Fruit fly (Drosophila melanogaster) ovary, adult (tissue): ENCODE results near the gene mahe.

ENCODE experiments used
- CG17801 ChIP-seq: fragments of 200-800 bp; optimal IDR thresholded peaks from 2 replicates; lab custom pipeline; 2019; ENCODE audit warnings: missing biosample characterization, mild to moderate bottlenecking, missing genetic modification characterization, moderate library complexity; ENCODE audit not compliant: partially characterized antibody

mahe gene

DNA sequence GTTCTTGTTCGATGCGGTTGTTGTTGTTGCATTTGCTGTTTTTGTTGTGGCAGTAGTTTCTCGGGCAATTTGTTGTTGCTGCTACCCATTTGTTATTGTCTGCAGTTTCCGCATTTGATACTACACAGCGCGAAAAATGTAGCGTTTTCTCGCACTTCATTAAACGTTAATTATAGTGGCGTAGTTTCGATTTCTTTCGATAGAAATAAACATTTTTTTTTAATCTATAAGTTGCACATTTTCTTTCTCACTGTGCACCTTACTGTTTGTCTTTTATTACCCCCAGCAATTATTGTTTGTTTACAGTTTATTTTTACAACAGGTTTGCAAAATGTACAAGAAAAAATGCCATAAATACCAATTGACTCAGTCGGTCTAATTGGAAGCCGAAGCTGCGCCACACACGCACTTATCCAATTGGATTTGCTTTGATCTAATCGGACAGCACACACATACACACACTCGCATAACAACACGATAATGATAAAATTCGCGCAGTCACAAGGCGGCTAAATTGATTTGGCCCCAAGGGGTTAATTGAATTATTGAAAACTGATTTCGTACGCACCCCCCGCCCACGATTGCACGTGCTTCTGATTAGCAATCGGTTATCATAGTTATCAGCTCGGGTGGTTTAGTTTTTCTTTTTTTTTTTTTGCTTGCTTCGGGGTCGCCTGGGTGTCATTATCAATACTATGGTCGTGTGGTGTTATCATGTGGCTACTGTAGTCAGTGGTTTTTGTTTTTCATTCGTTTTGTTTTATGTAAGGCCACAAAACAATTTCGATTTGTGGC lies 34.8 kb upstream of the mahe start:
- TF ChIP-seq CG17801, result no peak

DNA sequence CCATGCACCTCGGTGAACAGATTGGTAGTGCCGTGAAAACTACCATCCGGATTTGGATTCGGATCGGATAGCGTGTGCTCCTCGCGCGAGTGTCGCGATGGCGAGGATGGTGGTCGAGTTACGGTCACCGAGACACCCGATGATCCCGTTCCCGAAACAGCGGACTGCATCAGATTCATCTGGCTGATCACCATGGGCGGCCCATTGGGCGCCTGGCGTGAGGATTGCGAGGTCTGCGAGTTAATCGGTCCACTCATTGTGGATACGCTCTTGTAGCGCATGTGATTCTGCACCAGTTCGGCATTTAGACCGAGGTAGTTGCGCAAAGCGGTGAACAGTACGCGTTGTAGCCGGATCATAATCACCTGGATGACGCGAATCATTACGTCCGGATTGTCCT lies 32.5 kb upstream of the mahe start, which contains the start of gene sn:
TSS of gene sn (plus strand) at position 301 of the 400 bp plus-strand sequence.
- no peak for TF ChIP-seq CG17801

DNA sequence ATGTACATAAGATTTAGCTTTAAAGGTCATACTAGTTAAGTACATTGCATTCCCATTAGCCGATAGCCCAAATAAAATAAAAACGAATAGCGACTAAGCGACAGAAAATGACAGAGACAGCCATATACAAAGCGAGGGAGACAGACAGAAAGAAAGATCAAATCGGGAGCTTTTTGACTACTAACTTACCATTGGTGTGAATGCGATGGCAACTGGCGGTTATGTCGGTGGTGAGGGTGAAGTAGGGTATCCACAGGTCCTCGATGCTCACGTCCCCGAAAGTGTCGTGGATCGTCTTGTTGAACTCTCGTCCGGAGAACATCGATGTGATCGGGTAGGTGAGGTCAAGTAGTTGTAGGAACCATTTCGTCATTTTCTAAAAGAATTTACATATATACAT lies 29.8 kb upstream of the mahe start:
- no peak for TF ChIP-seq CG17801

DNA sequence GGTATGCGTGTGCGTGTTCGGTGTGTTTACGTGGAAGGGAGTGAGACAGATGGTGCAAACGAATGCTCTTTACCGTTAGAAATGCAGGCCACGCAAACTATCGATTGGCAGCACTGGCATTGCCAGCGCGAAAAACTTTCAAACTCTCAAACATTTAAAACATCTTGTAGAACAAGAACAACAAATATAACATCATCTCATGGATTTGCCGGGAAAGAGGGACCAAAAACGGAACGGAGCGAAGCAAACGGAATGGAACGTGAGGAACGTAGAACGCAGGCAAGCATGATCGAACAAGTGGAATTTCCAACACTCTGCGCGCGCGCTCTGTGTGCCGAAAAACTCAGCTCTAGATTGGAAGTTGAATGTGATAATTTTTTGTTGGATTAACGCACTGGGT lies 28.3 kb upstream of the mahe start:
- no peak for TF ChIP-seq CG17801

- TF ChIP-seq CG17801, result no peak
Measured at dm6 chrX:7959025-7959424, 27.8 kb upstream of the mahe start.

dm6 chrX:7955890-7956289 lies 24.7 kb upstream of the mahe start, which contains the start of the genes CG15332 and CG15330:
TSS of gene CG15332 (minus strand) at chrX:7955990.
TSS of gene CG15330 (plus strand) at chrX:7956064.
- TF ChIP-seq CG17801, result no peak

dm6 chrX:7946858-7947313 lies 15.7 kb upstream of the mahe start, which contains the start of gene orion:
TSS of gene orion (minus strand) at chrX:7946908.
- peak; percentile 90 for TF ChIP-seq CG17801

dm6 chrX:7944772-7945722 lies 13.9 kb upstream of the mahe start:
- peak; percentile 48 for TF ChIP-seq CG17801

dm6 chrX:7944151-7944713 lies 13.1 kb upstream of the mahe start:
- TF ChIP-seq CG17801, result no peak

DNA sequence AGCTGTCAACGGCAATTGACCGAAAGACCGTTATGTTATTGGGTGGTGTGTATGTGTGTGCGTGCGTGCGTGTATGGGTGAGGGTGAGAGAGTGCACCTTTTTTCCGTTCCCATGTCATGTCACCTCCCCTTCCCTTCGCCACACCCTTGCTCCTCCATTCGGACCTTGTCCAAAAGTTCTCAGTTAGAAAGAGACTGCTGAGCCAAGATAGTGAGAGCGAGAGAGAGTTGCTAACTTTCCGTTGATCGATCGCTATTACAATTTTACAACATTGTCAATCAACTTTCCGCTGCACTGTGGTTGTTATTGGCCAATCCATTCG lies 7.3 kb upstream of the mahe start:
- no peak for TF ChIP-seq CG17801

DNA sequence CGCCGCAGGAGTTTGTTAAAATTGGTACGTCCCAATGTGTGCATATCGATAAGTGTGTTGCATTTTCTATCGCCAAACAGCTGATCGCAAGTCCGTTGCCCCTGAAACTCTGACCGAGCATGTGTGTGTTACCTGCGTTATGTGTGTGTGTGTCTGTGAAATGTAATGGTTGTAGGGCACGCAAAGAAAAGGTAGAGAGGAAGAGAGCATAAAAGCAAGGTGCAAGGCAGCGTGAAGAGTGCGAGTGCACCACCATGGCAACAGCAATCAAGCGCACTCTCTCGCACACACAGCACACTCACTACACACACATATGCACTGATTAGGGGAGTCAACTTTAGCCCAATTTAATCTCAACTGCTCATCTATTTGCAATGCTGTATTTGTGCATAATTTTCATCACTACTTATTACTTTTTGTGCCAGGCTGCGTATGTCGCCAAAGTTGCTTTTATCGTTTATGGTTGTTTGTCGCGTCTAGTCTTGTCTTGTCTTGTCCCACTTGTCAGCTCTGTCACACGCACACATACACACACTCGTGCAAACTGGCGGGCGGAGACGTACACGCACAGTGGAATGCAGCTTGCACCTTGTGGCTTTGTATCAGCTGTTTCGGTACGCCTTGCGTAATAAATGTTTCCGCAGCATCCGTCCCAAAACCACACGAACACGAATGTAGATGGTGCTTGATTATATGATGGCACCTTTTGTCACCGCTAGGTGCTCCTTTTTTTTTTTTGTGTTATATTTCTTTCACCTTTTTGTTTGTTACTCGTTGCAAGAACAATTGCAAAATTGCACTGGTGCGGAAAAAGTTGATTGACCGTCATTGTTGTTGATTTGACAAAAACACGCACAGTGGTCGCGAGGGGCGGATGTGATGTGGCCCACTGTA lies 6.7 kb upstream of the mahe start:
- peak; percentile 81 for TF ChIP-seq CG17801

DNA sequence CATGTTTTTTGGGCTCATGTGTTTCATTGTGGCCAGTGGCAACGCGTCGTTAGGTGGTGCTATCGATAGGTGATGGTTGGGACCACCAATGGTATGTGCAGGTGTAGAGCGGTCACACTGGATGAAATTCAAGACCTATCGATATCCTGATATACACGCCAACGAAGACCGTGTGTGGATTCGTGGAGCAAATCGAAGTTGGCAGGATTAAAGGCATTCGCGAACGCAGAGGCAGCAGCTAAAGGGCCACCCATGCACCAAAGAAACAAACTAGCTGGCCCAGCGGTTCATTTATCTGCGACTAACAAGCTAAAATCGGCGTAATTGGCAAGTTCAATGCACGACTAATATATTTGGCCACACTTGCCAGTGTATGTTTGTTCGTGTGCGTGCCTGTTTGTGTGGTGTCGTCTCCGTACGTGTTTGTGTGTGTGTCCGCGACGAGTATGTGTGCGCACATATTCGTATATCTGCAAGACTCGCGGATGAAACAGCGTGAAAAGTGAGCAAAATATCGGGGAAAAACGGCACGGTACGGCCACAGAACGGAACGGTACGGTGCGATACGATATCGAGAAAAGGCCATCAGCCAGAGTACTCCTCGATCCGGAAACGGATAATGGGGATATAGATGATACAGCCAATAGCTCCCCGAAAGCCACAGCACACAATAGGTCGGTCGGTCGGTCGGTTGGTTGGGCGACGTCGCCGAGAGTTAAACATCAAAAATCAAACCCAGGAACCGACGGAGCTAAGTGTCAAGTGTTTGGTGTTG lies 4.8 kb upstream of the mahe start, which contains the start of gene Ubr3:
TSS of gene Ubr3 (plus strand) at position 99 of the 775 bp plus-strand sequence.
- peak; percentile 48 for TF ChIP-seq CG17801

DNA sequence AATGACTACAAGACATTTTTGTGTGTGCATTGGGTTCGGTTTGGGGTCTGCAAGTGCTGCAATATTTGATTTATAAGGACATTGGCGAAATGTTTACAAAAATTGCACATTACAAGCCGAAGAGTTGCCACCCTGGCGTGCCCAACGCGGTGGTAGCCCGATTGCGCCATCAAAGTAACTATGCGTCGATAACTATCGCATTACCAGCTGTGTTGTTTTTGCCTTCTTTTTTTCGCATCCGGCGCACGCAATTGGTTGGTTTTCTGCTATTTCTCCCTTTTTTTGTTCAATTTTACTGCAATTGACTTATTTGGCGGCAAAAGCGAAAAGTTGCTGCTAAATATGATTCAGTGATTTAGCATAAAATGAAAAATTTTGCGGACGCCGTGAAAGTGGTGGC lies 3.5 kb upstream of the mahe start, which contains the start of gene RpS14b:
TSS of gene RpS14b (plus strand) at position 220 of the 400 bp plus-strand sequence.
- peak; percentile 89 for TF ChIP-seq CG17801

DNA sequence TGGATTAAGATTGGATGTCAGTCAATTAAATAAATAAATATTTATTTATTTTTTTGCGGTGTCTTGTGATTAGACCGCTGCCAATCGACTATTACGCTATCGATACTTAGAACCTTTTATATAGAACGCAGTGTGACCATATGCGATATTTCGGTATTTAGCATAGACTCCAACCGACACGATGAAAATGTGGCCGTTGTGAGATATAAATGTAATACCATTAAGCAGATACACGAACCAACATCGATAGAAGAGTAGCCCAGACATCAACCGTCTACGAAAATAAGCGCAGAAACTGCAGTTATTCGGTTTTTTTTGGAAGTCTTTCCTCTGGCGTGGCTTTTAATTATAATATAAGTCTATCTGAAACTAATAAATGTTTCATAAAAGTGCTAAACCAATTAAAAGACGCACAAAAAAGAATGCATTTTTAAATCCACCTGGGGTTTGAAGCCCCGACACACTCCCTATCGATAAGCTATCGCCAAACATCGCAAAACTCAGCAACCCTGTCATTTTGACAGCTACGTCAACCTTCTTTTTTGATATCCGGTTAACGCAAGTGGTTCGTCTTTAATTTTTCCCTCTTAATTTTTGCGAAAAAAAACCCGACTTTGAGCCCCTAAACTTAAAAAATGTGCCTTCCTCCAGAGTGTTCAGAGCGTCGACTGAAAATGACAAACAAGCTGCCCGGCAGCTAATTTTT lies 2.2 kb upstream of the mahe start, which contains the start of the genes Dhdds and RpS14a:
TSS of gene Dhdds (minus strand) at position 142 of the 706 bp plus-strand sequence.
TSS of gene RpS14a (plus strand) at position 533 of the 706 bp plus-strand sequence.
- no peak for TF ChIP-seq CG17801
